Worm (Caenorhabditis elegans) whole organism, young adult: ENCODE measurements around the gene crld-1.

ENCODE experiments used
- nfya-1 ChIP-seq: sonication (generic microtip); optimal IDR thresholded peaks from 2 replicates; lab custom pipeline; 2017; ENCODE audit warnings: antibody characterized with exemption, missing compliant biosample characterization, missing genetic modification characterization, borderline replicate concordance; ENCODE audit not compliant: insufficient read depth
- pha-4 ChIP-seq: fragments of 150-350 bp; sonication (generic microtip); optimal IDR thresholded peaks from 2 replicates; lab custom pipeline; 2014; ENCODE audit warnings: missing biosample characterization, missing genetic modification reagents, missing genetic modification characterization
- ztf-25 ChIP-seq: fragments of 200-800 bp; sonication (Bioruptor generic); IDR thresholded peaks from 2 replicates; pipeline ENCODE4 v1.3.6; 2022; ENCODE audit warnings: missing genetic modification reagents, missing genetic modification characterization, missing compliant biosample characterization

- no peak for TF ChIP-seq pha-4
- no peak for TF ChIP-seq nfya-1 (tag; lab: Kevin White, UChicago)
- no peak for TF ChIP-seq ztf-25
Observed at ce11 chrIV:13149276-13149675, 5.0 kb downstream of the crld-1 start, which contains the start of gene nlp-79.
